Worm (Caenorhabditis elegans) whole organism, L2 larva: ENCODE measurements around the gene elo-5.

ENCODE experiments used
- F13H6.1 ChIP-seq: sonication (generic microtip); optimal IDR thresholded peaks from 2 replicates; lab custom pipeline; 2016; ENCODE audit warnings: missing genetic modification characterization, missing compliant biosample characterization
- Y55F3AM.14 ChIP-seq: fragments of 200-800 bp; sonication (Bioruptor generic); optimal IDR thresholded peaks from 2 replicates; lab custom pipeline; 2018; ENCODE audit warnings: mild to moderate bottlenecking, missing genetic modification characterization, missing compliant biosample characterization
- ZK546.5 ChIP-seq: sonication (generic microtip); optimal IDR thresholded peaks from 2 replicates; lab custom pipeline; 2017; ENCODE audit warnings: missing biosample characterization, missing genetic modification characterization
- alr-1 ChIP-seq: fragments of 150-350 bp; optimal IDR thresholded peaks from 2 replicates; lab custom pipeline; 2014; ENCODE audit warnings: missing biosample characterization, missing genetic modification characterization
- ama-1 ChIP-seq: fragments of 150-350 bp; optimal IDR thresholded peaks from 2 replicates; lab custom pipeline; 2018; ENCODE audit warnings: inconsistent platforms
- blmp-1 ChIP-seq: sonication (generic microtip); optimal IDR thresholded peaks from 2 replicates; lab custom pipeline; 2017; ENCODE audit warnings: missing genetic modification characterization, mild to moderate bottlenecking, missing compliant biosample characterization, antibody characterized with exemption, moderate library complexity; ENCODE audit not compliant: insufficient read depth
- ceh-16 ChIP-seq: fragments of 150-350 bp; optimal IDR thresholded peaks from 2 replicates; lab custom pipeline; 2014; ENCODE audit warnings: missing biosample characterization, missing genetic modification characterization
- ceh-82 ChIP-seq: fragments of 150-350 bp; optimal IDR thresholded peaks from 2 replicates; lab custom pipeline; 2014; ENCODE audit warnings: missing biosample characterization, missing genetic modification characterization
- crh-2 ChIP-seq: sonication (generic microtip); optimal IDR thresholded peaks from 2 replicates; lab custom pipeline; 2017; ENCODE audit warnings: missing biosample characterization, missing genetic modification characterization
- egl-27 ChIP-seq: sonication (generic microtip); optimal IDR thresholded peaks from 3 replicates; lab custom pipeline; 2017; ENCODE audit warnings: missing biosample characterization, missing genetic modification reagents, missing genetic modification characterization
- elt-1 ChIP-seq: fragments of 150-350 bp; optimal IDR thresholded peaks from 2 replicates; lab custom pipeline; 2014; ENCODE audit warnings: missing biosample characterization, missing genetic modification characterization
- elt-3 ChIP-seq: sonication (generic microtip); optimal IDR thresholded peaks from 2 replicates; lab custom pipeline; 2017; ENCODE audit warnings: missing biosample characterization, missing genetic modification characterization
- fos-1 ChIP-seq: fragments of 150-350 bp; optimal IDR thresholded peaks from 2 replicates; lab custom pipeline; 2014; ENCODE audit warnings: missing biosample characterization, missing genetic modification characterization
- gmeb-1 ChIP-seq: fragments of 150-350 bp; optimal IDR thresholded peaks from 2 replicates; lab custom pipeline; 2014; ENCODE audit warnings: missing biosample characterization, missing genetic modification characterization
- lin-13 ChIP-seq: fragments of 150-350 bp; optimal IDR thresholded peaks from 2 replicates; lab custom pipeline; 2014; ENCODE audit warnings: missing biosample characterization, missing genetic modification reagents, missing genetic modification characterization
- lin-39 ChIP-seq: fragments of 150-350 bp; optimal IDR thresholded peaks from 2 replicates; lab custom pipeline; 2014; ENCODE audit warnings: missing biosample characterization, missing genetic modification reagents, missing genetic modification characterization
- mbf-1 ChIP-seq: sonication (generic microtip); optimal IDR thresholded peaks from 2 replicates; lab custom pipeline; 2017; ENCODE audit warnings: missing biosample characterization, missing genetic modification characterization
- mdl-1 ChIP-seq, 2 experiments: fragments of 150-350 bp in 1 of 2; sonication (generic microtip) in 1 of 2; optimal IDR thresholded peaks; 2 replicates each; lab custom pipeline; 2017; ENCODE audit warnings: missing biosample characterization in 2 of 2, missing genetic modification characterization in 2 of 2
- nhr-10 ChIP-seq: sonication (generic microtip); optimal IDR thresholded peaks from 2 replicates; lab custom pipeline; 2017; ENCODE audit warnings: missing biosample characterization, missing genetic modification characterization
- nhr-11 ChIP-seq: fragments of 150-350 bp; optimal IDR thresholded peaks from 2 replicates; lab custom pipeline; 2014; ENCODE audit warnings: missing biosample characterization, missing genetic modification characterization
- nhr-12 ChIP-seq: fragments of 150-350 bp; optimal IDR thresholded peaks from 2 replicates; lab custom pipeline; 2014; ENCODE audit warnings: missing biosample characterization, missing genetic modification characterization
- nhr-129 ChIP-seq: fragments of 150-350 bp; optimal IDR thresholded peaks from 2 replicates; lab custom pipeline; 2014; ENCODE audit warnings: missing biosample characterization, missing genetic modification characterization
- nhr-237 ChIP-seq: fragments of 150-350 bp; optimal IDR thresholded peaks from 2 replicates; lab custom pipeline; 2014; ENCODE audit warnings: missing biosample characterization, missing genetic modification characterization
- nhr-25 ChIP-seq: fragments of 150-350 bp; sonication (generic microtip); optimal IDR thresholded peaks from 3 replicates; lab custom pipeline; 2014; ENCODE audit warnings: missing biosample characterization, missing genetic modification characterization
- nhr-6 ChIP-seq: fragments of 150-350 bp; optimal IDR thresholded peaks from 2 replicates; lab custom pipeline; 2014; ENCODE audit warnings: missing biosample characterization, missing genetic modification characterization
- skn-1 ChIP-seq: sonication (generic microtip); optimal IDR thresholded peaks from 2 replicates; lab custom pipeline; 2017; ENCODE audit warnings: missing biosample characterization, missing genetic modification characterization
- sma-3 ChIP-seq: sonication (generic microtip); optimal IDR thresholded peaks from 2 replicates; lab custom pipeline; 2016; ENCODE audit warnings: missing genetic modification reagents, missing genetic modification characterization, missing compliant biosample characterization
- sma-9 ChIP-seq, 2 experiments: fragments of 150-350 bp in 1 of 2; sonication (generic microtip) in 1 of 2; optimal IDR thresholded peaks; 2 replicates each; lab custom pipeline; 2014 to 2016; ENCODE audit warnings: missing genetic modification characterization in 2 of 2, mild to moderate bottlenecking in 1 of 2, missing biosample characterization in 1 of 2, missing compliant biosample characterization in 1 of 2, missing genetic modification reagents in 1 of 2, moderate library complexity in 1 of 2
- snpc-4 ChIP-seq: fragments of 150-350 bp; optimal IDR thresholded peaks from 2 replicates; lab custom pipeline; 2014; ENCODE audit warnings: missing biosample characterization, missing genetic modification characterization
- unc-39 ChIP-seq: fragments of 150-350 bp; optimal IDR thresholded peaks from 2 replicates; lab custom pipeline; 2014; ENCODE audit warnings: missing biosample characterization, missing genetic modification characterization
- unc-55 ChIP-seq: fragments of 150-350 bp; sonication (generic microtip); optimal IDR thresholded peaks from 3 replicates; lab custom pipeline; 2014; ENCODE audit warnings: missing biosample characterization, missing genetic modification reagents, missing genetic modification characterization
- unc-62 ChIP-seq: fragments of 150-350 bp; optimal IDR thresholded peaks from 2 replicates; lab custom pipeline; 2014; ENCODE audit warnings: missing biosample characterization, missing genetic modification reagents, missing genetic modification characterization
- zag-1 ChIP-seq: fragments of 150-350 bp; optimal IDR thresholded peaks from 2 replicates; lab custom pipeline; 2014; ENCODE audit warnings: missing biosample characterization, missing genetic modification characterization
- ztf-4 ChIP-seq: fragments of 150-350 bp; optimal IDR thresholded peaks from 2 replicates; lab custom pipeline; 2014; ENCODE audit warnings: missing biosample characterization, missing genetic modification characterization

Gene elo-5

DNA sequence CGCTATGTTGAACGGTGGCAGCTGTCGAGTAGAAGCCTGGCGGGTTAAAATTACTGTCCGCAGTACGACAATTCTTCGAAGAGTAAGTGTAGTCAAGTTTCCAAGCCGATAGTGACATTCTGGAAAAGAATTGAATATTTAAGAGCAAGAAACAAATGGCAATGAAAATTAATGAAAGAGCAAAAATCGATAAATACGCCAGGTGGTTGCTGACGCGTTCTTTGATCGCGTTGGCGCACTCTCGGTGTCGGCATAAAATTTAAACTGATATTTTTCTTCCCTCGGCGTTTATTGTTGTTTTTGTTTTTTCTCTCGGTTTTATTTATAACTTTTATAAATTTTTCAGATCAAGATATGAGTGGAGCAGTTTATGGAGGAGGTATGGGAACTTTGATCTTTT is 17.8 kb upstream of the elo-5 start, which contains the start of the genes perm-3 and swsn-6 (continued):
- TF ChIP-seq lin-39 (no peak), nhr-12 (no peak), snpc-4 (tag; lab: Kevin White, UChicago) (peak; percentile 64), ZK546.5 (tag; lab: Kevin White, UChicago) (peak; percentile 25), fos-1 (peak; percentile 60), ceh-82 (tag; lab: Kevin White, UChicago) (no peak), F13H6.1 (tag; lab: Kevin White, UChicago) (peak; percentile 77), nhr-237 (no peak), crh-2 (tag; lab: Kevin White, UChicago) (peak; percentile 83), unc-39 (tag; lab: Kevin White, UChicago) (no peak), nhr-10 (peak; percentile 74), egl-27 (tag; lab: Kevin White, UChicago) (peak; percentile 70), unc-55 (peak; percentile 90), lin-13 (GFP tag; lab: Kevin White, UChicago) (peak; percentile 77), unc-62 (GFP tag; lab: Kevin White, UChicago) (no peak), ama-1 (lab: Kevin White, UChicago) (no peak), blmp-1 (tag; lab: Kevin White, UChicago) (peak; percentile 49), elt-3 (tag; lab: Kevin White, UChicago) (no peak), nhr-6 (peak; percentile 63), sma-9 (GFP tag; optimal IDR thresholded peaks at IDR 0.05; lab: Kevin White, UChicago) (peak; percentile 84), sma-9 (tag; optimal IDR thresholded peaks at IDR 0.05; lab: Kevin White, UChicago) (no peak), gmeb-1 (tag; lab: Kevin White, UChicago) (peak; percentile 85), Y55F3AM.14 (GFP tag; lab: Kevin White, UChicago) (no peak), skn-1 (tag; lab: Kevin White, UChicago) (peak; percentile 16), alr-1 (tag; lab: Kevin White, UChicago) (no peak), ztf-4 (tag; lab: Kevin White, UChicago) (no peak)

DNA sequence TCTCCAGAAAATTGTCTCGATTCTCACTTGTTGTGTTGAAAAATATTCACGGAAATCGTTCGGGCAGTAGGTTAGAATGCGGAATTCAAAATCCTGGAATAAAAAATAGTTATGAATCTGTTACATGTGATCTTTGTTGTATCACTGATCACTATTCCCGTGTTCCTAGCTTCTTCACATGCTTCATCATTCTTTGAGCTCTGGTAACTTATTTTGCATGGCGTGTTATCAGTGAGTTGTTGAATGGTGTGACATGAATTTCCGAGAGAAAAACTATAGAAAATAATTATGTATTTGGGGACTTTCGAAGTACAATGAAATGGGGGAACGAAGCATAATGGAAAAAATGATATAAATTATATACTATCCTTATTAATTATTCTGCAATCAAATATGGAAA is 16.6 kb upstream of the elo-5 start:
- TF ChIP-seq fos-1 (peak; percentile 19), gmeb-1 (tag; lab: Kevin White, UChicago) (peak; percentile 40), sma-9 (GFP tag; optimal IDR thresholded peaks at IDR 0.05; lab: Kevin White, UChicago) (peak; percentile 16), sma-9 (tag; optimal IDR thresholded peaks at IDR 0.05; lab: Kevin White, UChicago) (no peak), mdl-1 (tag; optimal IDR thresholded peaks at IDR 0.05; lab: Kevin White, UChicago) (no peak)

- TF ChIP-seq ceh-16 (tag; lab: Kevin White, UChicago): no peak
- TF ChIP-seq nhr-11 (tag; lab: Kevin White, UChicago): no peak
- TF ChIP-seq unc-39 (tag; lab: Kevin White, UChicago): no peak
- no peak for TF ChIP-seq nhr-12
- TF ChIP-seq mbf-1 (tag; lab: Kevin White, UChicago): no peak
- TF ChIP-seq elt-1 (tag; lab: Kevin White, UChicago): no peak
Observed at ce11 chrIV:5391507-5392057, 14.7 kb upstream of the elo-5 start, which contains the start of the genes htp-1 and ZK616.5. Gene htp-1 (minus strand): TSS chrIV:5391557. Gene ZK616.5 (plus strand): TSS chrIV:5391929.

DNA sequence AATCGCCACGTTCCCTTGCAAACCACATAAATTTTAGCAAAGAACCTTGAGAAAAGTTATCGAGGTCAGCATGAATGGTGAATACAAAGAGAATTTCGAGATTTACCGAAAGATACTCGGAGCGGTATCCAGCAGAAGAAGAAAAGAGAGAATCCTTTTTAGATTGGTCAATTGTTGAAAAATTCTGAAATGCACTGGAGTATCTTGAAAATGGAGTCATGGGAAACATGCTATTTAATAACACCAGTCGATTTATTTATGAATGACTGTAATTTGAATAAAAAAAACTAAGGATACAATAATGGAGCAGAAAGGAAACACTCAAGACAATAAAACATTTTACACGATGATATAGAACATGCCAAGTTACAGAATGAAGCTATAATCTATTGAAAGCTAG is 13.0 kb upstream of the elo-5 start:
- peak; percentile 13 for TF ChIP-seq nhr-25 (tag; lab: Kevin White, UChicago)
- TF ChIP-seq blmp-1 (tag; lab: Kevin White, UChicago): no peak

ce11 chrIV:5388477-5389065 is 11.7 kb upstream of the elo-5 start, which contains the start of gene elo-6:
Gene elo-6 (minus strand): TSS chrIV:5388559.
- no peak for TF ChIP-seq ZK546.5 (tag; lab: Kevin White, UChicago)
- peak; percentile 1 for TF ChIP-seq lin-13 (GFP tag; lab: Kevin White, UChicago)
- peak; percentile 54 for TF ChIP-seq nhr-129 (tag; lab: Kevin White, UChicago)
- no peak for TF ChIP-seq nhr-6
- TF ChIP-seq crh-2 (tag; lab: Kevin White, UChicago): peak; percentile 29
- peak; percentile 35 for TF ChIP-seq ama-1 (lab: Kevin White, UChicago)
- no peak for TF ChIP-seq zag-1 (tag; lab: Kevin White, UChicago)
- TF ChIP-seq ceh-82 (tag; lab: Kevin White, UChicago): no peak
- peak; percentile 31 for TF ChIP-seq F13H6.1 (tag; lab: Kevin White, UChicago)
- peak; percentile 57 for TF ChIP-seq fos-1
- peak; percentile 7 for TF ChIP-seq sma-3 (GFP tag; lab: Kevin White, UChicago)
